Fruit fly (Drosophila melanogaster): Measurements from ENCODE around the gene Tbc1d15-17.

The Tbc1d15-17 gene

dm6 chr2L:171499-172250, 35.3 kb upstream of the Tbc1d15-17 start (continued):
- TF ChIP-seq kah (GFP tag; optimal IDR thresholded peaks at IDR 0.05), result no peak
- TF ChIP-seq Eip74EF (GFP tag; optimal IDR thresholded peaks at IDR 0.05), result peak in 1 of 2 experiments; percentile 15
- no peak for TF ChIP-seq grn (GFP tag; optimal IDR thresholded peaks at IDR 0.05)
- no peak for TF ChIP-seq Mes4 (GFP tag; optimal IDR thresholded peaks at IDR 0.05)
- no peak for TF ChIP-seq mld (GFP tag; IDR thresholded peaks at IDR 0.05; ENCODE audit: partially characterized antibody)
- no peak for TF ChIP-seq Ravus (GFP tag; IDR thresholded peaks at IDR 0.05)
- TF ChIP-seq CG18011 (GFP tag; optimal IDR thresholded peaks at IDR 0.05), result no peak
- TF ChIP-seq Awh (GFP tag; IDR thresholded peaks at IDR 0.05), result no peak
- no peak for TF ChIP-seq CG11695 (GFP tag; IDR thresholded peaks at IDR 0.05)
- TF ChIP-seq CG10565 (GFP tag; optimal IDR thresholded peaks at IDR 0.05), result no peak
- TF ChIP-seq ERR (GFP tag; optimal IDR thresholded peaks at IDR 0.05), result no peak
- TF ChIP-seq fru (optimal IDR thresholded peaks at IDR 0.05), result no peak
- no peak for TF ChIP-seq Antp (GFP tag; optimal IDR thresholded peaks at IDR 0.05)
- no peak for TF ChIP-seq Lpt (GFP tag; optimal IDR thresholded peaks at IDR 0.05)
- no peak for TF ChIP-seq CG4360 (GFP tag; IDR thresholded peaks at IDR 0.05)
- TF ChIP-seq CG6254 (GFP tag; optimal IDR thresholded peaks at IDR 0.05), result no peak
- peak; percentile 38 for TF ChIP-seq CG7987 (GFP tag; optimal IDR thresholded peaks at IDR 0.05)
- TF ChIP-seq Sox100B (GFP tag; optimal IDR thresholded peaks at IDR 0.05), result no peak
- no peak for TF ChIP-seq Pdp1 (GFP tag; optimal IDR thresholded peaks at IDR 0.05)
- TF ChIP-seq CG7928 (GFP tag; optimal IDR thresholded peaks at IDR 0.05), result no peak
- TF ChIP-seq wor (GFP tag; IDR thresholded peaks at IDR 0.05), result no peak; the same call in 1 of the 2 replicates
- no peak for TF ChIP-seq CG11085 (GFP tag; IDR thresholded peaks at IDR 0.05)
- TF ChIP-seq CkIIα-i1 (GFP tag; IDR thresholded peaks at IDR 0.05), result no peak
- no peak for TF ChIP-seq jumu (GFP tag; optimal IDR thresholded peaks at IDR 0.05)
- TF ChIP-seq CG2199 (GFP tag; IDR thresholded peaks at IDR 0.05), result peak; percentile 91; the same call in 2 of the 3 replicates
- no peak for TF ChIP-seq Xbp1 (GFP tag; optimal IDR thresholded peaks at IDR 0.05)
- TF ChIP-seq ci (GFP tag; IDR thresholded peaks at IDR 0.05), result no peak
- 0 out of 2 replicates have a peak, but pooled peaks have one; percentile 47 for TF ChIP-seq CG16779 (GFP tag; IDR thresholded peaks at IDR 0.05)
- no peak for TF ChIP-seq CG6854 (GFP tag; optimal IDR thresholded peaks at IDR 0.05)
- TF ChIP-seq CG7786 (GFP tag; optimal IDR thresholded peaks at IDR 0.05), result no peak
- no peak for TF ChIP-seq ato (GFP tag; IDR thresholded peaks at IDR 0.05; ENCODE audit: partially characterized antibody)
- TF ChIP-seq Kr (GFP tag; optimal IDR thresholded peaks at IDR 0.05), result no peak
- TF ChIP-seq CG30431 (GFP tag; optimal IDR thresholded peaks at IDR 0.05), result no peak
- no peak for TF ChIP-seq CG1529 (GFP tag; optimal IDR thresholded peaks at IDR 0.05)
- TF ChIP-seq gsb (GFP tag; IDR thresholded peaks at IDR 0.05), result no peak
- TF ChIP-seq caup (GFP tag; optimal IDR thresholded peaks at IDR 0.05; ENCODE audit: severe bottlenecking), result peak; percentile 7
- no peak for TF ChIP-seq CG33557 (GFP tag; optimal IDR thresholded peaks at IDR 0.05)
- TF ChIP-seq bowl (GFP tag; IDR thresholded peaks at IDR 0.05), result no peak
- no peak for TF ChIP-seq her (GFP tag; optimal IDR thresholded peaks at IDR 0.05)
- no peak for TF ChIP-seq CG6654 (GFP tag; optimal IDR thresholded peaks at IDR 0.05)
- TF ChIP-seq CG2202 (tag; optimal IDR thresholded peaks at IDR 0.05), result no peak
- no peak for TF ChIP-seq Dref (GFP tag; IDR thresholded peaks at IDR 0.05)
- no peak for TF ChIP-seq repo (GFP tag; optimal IDR thresholded peaks at IDR 0.05)
- TF ChIP-seq bsh (GFP tag; optimal IDR thresholded peaks at IDR 0.05), result peak in 1 of 2 experiments; percentile 21
- no peak for TF ChIP-seq crp (GFP tag; optimal IDR thresholded peaks at IDR 0.05)
- TF ChIP-seq odd (GFP tag; optimal IDR thresholded peaks at IDR 0.05), result no peak
- no peak for TF ChIP-seq seq (GFP tag; IDR thresholded peaks at IDR 0.05)
- TF ChIP-seq Hr51 (GFP tag; optimal IDR thresholded peaks at IDR 0.05), result peak in 1 of 2 experiments; percentile 5
- peak; percentile 22 for TF ChIP-seq CG8281 (tag; optimal IDR thresholded peaks at IDR 0.05)
- no peak for TF ChIP-seq CG16815 (GFP tag; optimal IDR thresholded peaks at IDR 0.05)
